Worm (Caenorhabditis elegans) whole organism, young adult: ENCODE results near the gene C34C12.8.

Experiments used
- F10E7.11 ChIP-seq: sonication (generic microtip); optimal IDR thresholded peaks from 2 replicates; lab custom pipeline; 2017; ENCODE audit warnings: mild to moderate bottlenecking, missing genetic modification characterization, moderate library complexity, missing compliant biosample characterization
- F49E8.2 ChIP-seq: sonication (generic microtip); optimal IDR thresholded peaks from 3 replicates; lab custom pipeline; 2017; ENCODE audit warnings: missing genetic modification characterization, mild to moderate bottlenecking, missing compliant biosample characterization, antibody characterized with exemption, moderate library complexity; ENCODE audit not compliant: insufficient read depth
- akir-1 ChIP-seq: fragments of 200-800 bp; sonication (Bioruptor generic); optimal IDR thresholded peaks from 2 replicates; lab custom pipeline; 2018; ENCODE audit warnings: mild to moderate bottlenecking, missing genetic modification characterization, moderate library complexity, missing compliant biosample characterization
- ama-1 ChIP-seq, 3 experiments: fragments of 150-350 bp in 1 of 3; sonication (generic microtip) in 2 of 3; optimal IDR thresholded peaks; 2 replicates each; lab custom pipeline; 2014 to 2018; ENCODE audit warnings: missing biosample characterization in 2 of 3, missing genetic modification characterization in 2 of 3, missing genetic modification reagents in 2 of 3
- bed-2 ChIP-seq: fragments of 200-800 bp; sonication (Bioruptor generic); IDR thresholded peaks from 2 replicates; pipeline ENCODE4 v1.3.6; 2022; ENCODE audit warnings: missing genetic modification reagents, missing genetic modification characterization, missing compliant biosample characterization
- dox-1 ChIP-seq: fragments of 200-800 bp; sonication (Bioruptor generic); IDR thresholded peaks from 2 replicates; pipeline ENCODE4 v1.3.6; 2022; ENCODE audit warnings: missing genetic modification reagents, missing genetic modification characterization, missing compliant biosample characterization
- snpc-1.3 ChIP-seq: sonication (generic microtip); optimal IDR thresholded peaks from 2 replicates; lab custom pipeline; 2017; ENCODE audit warnings: missing genetic modification characterization, mild to moderate bottlenecking, missing compliant biosample characterization, antibody characterized with exemption, moderate library complexity, missing genotype, missing genetic modification reagents; ENCODE audit not compliant: insufficient read depth
- snpc-4 ChIP-seq, 5 experiments: fragments of 150-350 bp in 1 of 5; sonication (generic microtip) in 4 of 5; optimal IDR thresholded peaks; 2 replicates each; lab custom pipeline; 2014 to 2018; ENCODE audit warnings: missing genetic modification characterization in 5 of 5, missing biosample characterization in 3 of 5, antibody characterized with exemption in 2 of 5, mild to moderate bottlenecking in 2 of 5, missing compliant biosample characterization in 2 of 5, missing genotype in 2 of 5, moderate library complexity in 2 of 5, missing genetic modification reagents in 1 of 5

ce11 chrIII:3467013-3467412 is 6.8 kb downstream of the C34C12.8 start:
- TF ChIP-seq bed-2 (no peak), ama-1 (optimal IDR thresholded peaks at IDR 0.05; lab: Kevin White, UChicago) (no peak), ama-1 (GFP tag; optimal IDR thresholded peaks at IDR 0.05; lab: Kevin White, UChicago) (no peak), akir-1 (GFP tag; lab: Kevin White, UChicago) (no peak), F10E7.11 (tag; lab: Kevin White, UChicago) (no peak), snpc-1.3 (no peak), snpc-4 (GFP tag; optimal IDR thresholded peaks at IDR 0.05; lab: Kevin White, UChicago) (no peak), snpc-4 (tag; optimal IDR thresholded peaks at IDR 0.05; lab: Kevin White, UChicago) (no peak), F49E8.2 (tag; lab: Kevin White, UChicago) (no peak), dox-1 (GFP tag; lab: Robert Waterston, UW) (no peak)
